Worm (Caenorhabditis elegans) whole organism, young adult: ENCODE results near the gene dnj-3.
A peak's percentile ranks its signal among the peaks of the same experiment; 100 is the strongest.

Source experiments
- F23B12.7 ChIP-seq: sonication (generic microtip); optimal IDR thresholded peaks from 2 replicates; lab custom pipeline; 2017; ENCODE audit warnings: missing genetic modification characterization, mild to moderate bottlenecking, missing compliant biosample characterization, antibody characterized with exemption, moderate library complexity; ENCODE audit not compliant: insufficient read depth
- F52B5.7 ChIP-seq: sonication (generic microtip); optimal IDR thresholded peaks from 2 replicates; lab custom pipeline; 2016; ENCODE audit warnings: mild to moderate bottlenecking, missing genetic modification characterization, missing compliant biosample characterization
- T07F8.4 ChIP-seq: sonication (generic microtip); optimal IDR thresholded peaks from 2 replicates; lab custom pipeline; 2016; ENCODE audit warnings: mild to moderate bottlenecking, missing genetic modification characterization, moderate library complexity, missing compliant biosample characterization
- Y53F4B.3 ChIP-seq: fragments of 200-800 bp; sonication (Bioruptor generic); IDR thresholded peaks from 2 replicates; pipeline ENCODE4 v1.3.6; 2022; ENCODE audit warnings: missing genetic modification reagents, missing genetic modification characterization, missing compliant biosample characterization
- Y53G8AR.9 ChIP-seq: fragments of 200-800 bp; sonication (Bioruptor generic); conservative IDR thresholded peaks from 2 replicates; pipeline ENCODE4 v1.3.6; 2022; ENCODE audit warnings: missing genetic modification reagents, missing genetic modification characterization, missing compliant biosample characterization
- Y67H2A.10 ChIP-seq: fragments of 200-800 bp; sonication (Bioruptor generic); conservative IDR thresholded peaks from 2 replicates; pipeline ENCODE4 v1.3.6; 2022; ENCODE audit warnings: missing genetic modification reagents, missing genetic modification characterization, missing compliant biosample characterization
- Y95B8A.8 ChIP-seq: fragments of 200-800 bp; sonication (Bioruptor generic); IDR thresholded peaks from 2 replicates; pipeline ENCODE4 v1.3.6; 2022; ENCODE audit warnings: missing genetic modification reagents, missing genetic modification characterization, missing compliant biosample characterization
- ZK185.1 ChIP-seq: sonication (generic microtip); optimal IDR thresholded peaks from 2 replicates; lab custom pipeline; 2016; ENCODE audit warnings: mild to moderate bottlenecking, missing genetic modification characterization, missing compliant biosample characterization; ENCODE audit not compliant: poor library complexity, severe bottlenecking
- atf-7 ChIP-seq: sonication (generic microtip); optimal IDR thresholded peaks from 2 replicates; lab custom pipeline; 2017; ENCODE audit warnings: mild to moderate bottlenecking, missing genetic modification characterization, missing compliant biosample characterization
- attf-3 ChIP-seq: fragments of 200-800 bp; sonication (Bioruptor generic); conservative IDR thresholded peaks from 2 replicates; pipeline ENCODE4 v1.3.6; 2022; ENCODE audit warnings: missing genetic modification reagents, missing genetic modification characterization, missing compliant biosample characterization
- ceh-27 ChIP-seq: fragments of 200-800 bp; sonication (Bioruptor generic); optimal IDR thresholded peaks from 2 replicates; lab custom pipeline; 2018; ENCODE audit warnings: mild to moderate bottlenecking, missing genetic modification characterization, moderate library complexity, missing compliant biosample characterization
- ceh-58 ChIP-seq: fragments of 200-800 bp; sonication (Bioruptor generic); IDR thresholded peaks from 2 replicates; pipeline ENCODE4 v1.3.6; 2022; ENCODE audit warnings: missing genetic modification characterization, missing compliant biosample characterization
- ceh-91 ChIP-seq: fragments of 200-800 bp; sonication (Bioruptor generic); IDR thresholded peaks from 2 replicates; pipeline ENCODE4 v1.3.6; 2022; ENCODE audit warnings: missing genetic modification reagents, missing genetic modification characterization, missing compliant biosample characterization
- dpl-1 ChIP-seq: fragments of 150-350 bp; optimal IDR thresholded peaks from 2 replicates; lab custom pipeline; 2014; ENCODE audit warnings: missing biosample characterization, missing genetic modification reagents, missing genetic modification characterization
- efl-1 ChIP-seq: fragments of 150-350 bp; optimal IDR thresholded peaks from 2 replicates; lab custom pipeline; 2014; ENCODE audit warnings: missing biosample characterization, missing genetic modification reagents, missing genetic modification characterization
- ekl-4 ChIP-seq: fragments of 200-800 bp; sonication (Bioruptor generic); IDR thresholded peaks from 2 replicates; pipeline ENCODE4 v1.3.6; 2022; ENCODE audit warnings: missing genetic modification reagents, missing genetic modification characterization, missing compliant biosample characterization
- hlh-12 ChIP-seq: sonication (generic microtip); optimal IDR thresholded peaks from 2 replicates; lab custom pipeline; 2016; ENCODE audit warnings: missing genetic modification characterization, missing compliant biosample characterization
- hmg-20 ChIP-seq: fragments of 200-800 bp; sonication (Bioruptor generic); IDR thresholded peaks from 2 replicates; pipeline ENCODE4 v1.3.6; 2022; ENCODE audit warnings: missing genetic modification reagents, missing genetic modification characterization, missing compliant biosample characterization
- hrde-1 ChIP-seq: sonication (generic microtip); optimal IDR thresholded peaks from 2 replicates; lab custom pipeline; 2016; ENCODE audit warnings: missing genetic modification characterization, mild to moderate bottlenecking, missing compliant biosample characterization, moderate library complexity, missing genotype, missing genetic modification reagents, borderline replicate concordance
- hsf-1 ChIP-seq: fragments of 200-800 bp; sonication (Bioruptor generic); IDR thresholded peaks from 2 replicates; pipeline ENCODE4 v1.3.6; 2022; ENCODE audit warnings: missing genetic modification reagents, missing genetic modification characterization, missing compliant biosample characterization
- let-607 ChIP-seq, 2 experiments: fragments of 200-800 bp in 1 of 2; sonication (Bioruptor generic) in 1 of 2; sonication (generic microtip) in 1 of 2; optimal IDR thresholded peaks; 2 replicates each; lab custom pipeline; 2016 to 2018; ENCODE audit warnings: mild to moderate bottlenecking in 2 of 2, missing compliant biosample characterization in 2 of 2, missing genetic modification characterization in 2 of 2, moderate library complexity in 2 of 2, missing genotype in 1 of 2
- lin-26 ChIP-seq: fragments of 200-800 bp; sonication (Bioruptor generic); IDR thresholded peaks from 2 replicates; pipeline ENCODE4 v1.3.6; 2022; ENCODE audit warnings: missing genetic modification reagents, missing genetic modification characterization, missing compliant biosample characterization
- lin-54 ChIP-seq: fragments of 200-800 bp; sonication (Bioruptor generic); optimal IDR thresholded peaks from 2 replicates; lab custom pipeline; 2018; ENCODE audit warnings: mild to moderate bottlenecking, missing genetic modification characterization, missing compliant biosample characterization
- lir-1 ChIP-seq: fragments of 200-800 bp; sonication (Bioruptor generic); conservative IDR thresholded peaks from 2 replicates; pipeline ENCODE4 v1.3.6; 2022; ENCODE audit warnings: missing genetic modification reagents, missing genetic modification characterization, missing compliant biosample characterization
- madf-6 ChIP-seq: fragments of 200-800 bp; sonication (Bioruptor generic); IDR thresholded peaks from 2 replicates; pipeline ENCODE4 v1.3.6; 2022; ENCODE audit warnings: missing genetic modification reagents, missing genetic modification characterization, missing compliant biosample characterization
- mcd-1 ChIP-seq: fragments of 200-800 bp; sonication (Bioruptor generic); IDR thresholded peaks from 2 replicates; pipeline ENCODE4 v1.3.6; 2022; ENCODE audit warnings: missing genetic modification reagents, missing genetic modification characterization, missing compliant biosample characterization
- mel-28 ChIP-seq: sonication (generic microtip); optimal IDR thresholded peaks from 2 replicates; lab custom pipeline; 2016; ENCODE audit warnings: borderline replicate concordance, mild to moderate bottlenecking, missing genetic modification characterization, missing compliant biosample characterization
- nfya-2 ChIP-seq: fragments of 200-800 bp; sonication (Bioruptor generic); IDR thresholded peaks from 2 replicates; pipeline ENCODE4 v1.3.6; 2022; ENCODE audit warnings: missing genetic modification reagents, missing genetic modification characterization, missing compliant biosample characterization
- nfyb-1 ChIP-seq: fragments of 200-800 bp; sonication (Bioruptor generic); IDR thresholded peaks from 2 replicates; pipeline ENCODE4 v1.3.6; 2022; ENCODE audit warnings: missing genetic modification reagents, missing genetic modification characterization, missing compliant biosample characterization
- nhr-120 ChIP-seq: fragments of 200-800 bp; sonication (Bioruptor generic); IDR thresholded peaks from 2 replicates; pipeline ENCODE4 v1.3.6; 2022; ENCODE audit warnings: missing genetic modification characterization, missing compliant biosample characterization
- nhr-179 ChIP-seq: sonication (generic microtip); optimal IDR thresholded peaks from 2 replicates; lab custom pipeline; 2016; ENCODE audit warnings: mild to moderate bottlenecking, missing genetic modification characterization, missing compliant biosample characterization
- nhr-27 ChIP-seq: fragments of 200-800 bp; sonication (Bioruptor generic); optimal IDR thresholded peaks from 2 replicates; lab custom pipeline; 2018; ENCODE audit warnings: mild to moderate bottlenecking, missing genetic modification characterization, moderate library complexity, missing compliant biosample characterization
- nhr-90 ChIP-seq: sonication (generic microtip); optimal IDR thresholded peaks from 2 replicates; lab custom pipeline; 2016; ENCODE audit warnings: missing genotype, mild to moderate bottlenecking, missing genetic modification characterization, missing compliant biosample characterization
- rpc-1 ChIP-seq, 2 experiments: fragments of 150-350 bp in 1 of 2; sonication (generic microtip) in 1 of 2; optimal IDR thresholded peaks; 2 replicates each; lab custom pipeline; 2014 to 2018; ENCODE audit warnings: missing biosample characterization in 1 of 2, missing genetic modification characterization in 1 of 2, missing genetic modification reagents in 1 of 2, missing genotype in 1 of 2
- sea-2 ChIP-seq: fragments of 200-800 bp; sonication (Bioruptor generic); IDR thresholded peaks from 2 replicates; pipeline ENCODE4 v1.3.6; 2022; ENCODE audit warnings: missing genetic modification characterization, missing compliant biosample characterization
- snpc-1.1 ChIP-seq: sonication (generic microtip); optimal IDR thresholded peaks from 2 replicates; lab custom pipeline; 2017; ENCODE audit warnings: missing genetic modification characterization, mild to moderate bottlenecking, missing compliant biosample characterization, antibody characterized with exemption, moderate library complexity, missing genotype, missing genetic modification reagents; ENCODE audit not compliant: insufficient read depth
- snpc-1.3 ChIP-seq: sonication (generic microtip); optimal IDR thresholded peaks from 2 replicates; lab custom pipeline; 2017; ENCODE audit warnings: missing genetic modification characterization, mild to moderate bottlenecking, missing compliant biosample characterization, antibody characterized with exemption, moderate library complexity, missing genotype, missing genetic modification reagents; ENCODE audit not compliant: insufficient read depth
- snpc-3.4 ChIP-seq: sonication (generic microtip); optimal IDR thresholded peaks from 2 replicates; lab custom pipeline; 2017; ENCODE audit warnings: missing genetic modification characterization, mild to moderate bottlenecking, missing compliant biosample characterization, antibody characterized with exemption, moderate library complexity, missing genotype, missing genetic modification reagents
- snpc-4 ChIP-seq, 5 experiments: fragments of 150-350 bp in 1 of 5; sonication (generic microtip) in 4 of 5; optimal IDR thresholded peaks; 2 replicates each; lab custom pipeline; 2014 to 2018; ENCODE audit warnings: missing genetic modification characterization in 5 of 5, missing biosample characterization in 3 of 5, antibody characterized with exemption in 2 of 5, mild to moderate bottlenecking in 2 of 5, missing compliant biosample characterization in 2 of 5, missing genotype in 2 of 5, moderate library complexity in 2 of 5, missing genetic modification reagents in 1 of 5
- tlf-1 ChIP-seq: fragments of 200-800 bp; sonication (Bioruptor generic); optimal IDR thresholded peaks from 2 replicates; lab custom pipeline; 2018; ENCODE audit warnings: mild to moderate bottlenecking, missing genetic modification characterization, missing compliant biosample characterization
- unc-130 ChIP-seq: sonication (generic microtip); optimal IDR thresholded peaks from 2 replicates; lab custom pipeline; 2016; ENCODE audit warnings: missing genetic modification reagents, missing genetic modification characterization, missing compliant biosample characterization
- unc-62 ChIP-seq: fragments of 150-350 bp; optimal IDR thresholded peaks from 2 replicates; lab custom pipeline; 2014; ENCODE audit warnings: missing biosample characterization, missing genetic modification reagents, missing genetic modification characterization
- ztf-26 ChIP-seq: sonication (generic microtip); optimal IDR thresholded peaks from 2 replicates; lab custom pipeline; 2017; ENCODE audit warnings: missing genetic modification characterization, missing compliant biosample characterization
- ztf-3 ChIP-seq: fragments of 200-800 bp; sonication (Bioruptor generic); optimal IDR thresholded peaks from 2 replicates; lab custom pipeline; 2018; ENCODE audit warnings: mild to moderate bottlenecking, missing genetic modification characterization, missing compliant biosample characterization
- ztf-6 ChIP-seq: fragments of 200-800 bp; sonication (Bioruptor generic); IDR thresholded peaks from 2 replicates; pipeline ENCODE4 v1.3.6; 2022; ENCODE audit warnings: missing genetic modification reagents, missing genetic modification characterization, missing compliant biosample characterization

dnj-3 gene

DNA sequence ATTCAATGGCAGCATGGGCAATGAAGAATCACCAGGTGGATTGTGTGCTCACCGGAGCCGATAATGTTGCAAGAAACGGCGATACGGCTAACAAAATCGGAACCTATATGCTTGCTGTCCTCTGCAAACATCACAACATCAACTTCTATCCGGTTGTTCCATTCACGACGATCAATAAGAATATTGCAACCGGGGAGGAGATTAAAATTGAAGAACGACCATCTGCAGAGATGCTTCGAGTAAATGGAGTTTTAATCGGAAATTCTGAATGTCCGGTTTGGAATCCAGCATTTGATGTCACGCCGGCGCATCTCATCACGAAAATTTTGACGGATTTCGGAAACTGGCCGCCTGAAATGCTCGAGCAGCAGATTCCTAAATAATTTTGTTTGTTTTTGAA, 15.2 kb downstream of the dnj-3 start (continued):
- TF ChIP-seq lin-26 (GFP tag; lab: Robert Waterston, UW) (no peak), ztf-3 (GFP tag; lab: Kevin White, UChicago) (no peak), hlh-12 (tag; lab: Kevin White, UChicago) (no peak), Y67H2A.10 (no peak), unc-62 (GFP tag; lab: Kevin White, UChicago) (no peak), mcd-1 (GFP tag; lab: Robert Waterston, UW) (peak; percentile 51; the same call in 1 of the 2 replicates), hsf-1 (peak; percentile 75), nhr-120 (GFP tag; lab: Robert Waterston, UW) (no peak), nhr-27 (tag; lab: Kevin White, UChicago) (no peak), atf-7 (tag; lab: Kevin White, UChicago) (peak; percentile 18), lir-1 (GFP tag; lab: Robert Waterston, UW) (no peak), Y95B8A.8 (0 out of 2 replicates have a peak, but pooled peaks have one; percentile 40), let-607 (tag; optimal IDR thresholded peaks at IDR 0.05; lab: Kevin White, UChicago) (no peak), sea-2 (GFP tag; lab: Robert Waterston, UW) (no peak), ekl-4 (GFP tag; lab: Robert Waterston, UW) (peak; percentile 58), ceh-27 (GFP tag; lab: Kevin White, UChicago) (no peak), lin-54 (GFP tag; lab: Kevin White, UChicago) (peak; percentile 27), nhr-90 (tag; lab: Kevin White, UChicago) (peak; percentile 6), hrde-1 (no peak), Y53G8AR.9 (GFP tag; lab: Robert Waterston, UW) (peak; percentile 55), F23B12.7 (no peak), attf-3 (no peak), ceh-91 (GFP tag; lab: Robert Waterston, UW) (no peak), snpc-3.4 (tag; lab: Kevin White, UChicago) (no peak), madf-6 (GFP tag; lab: Robert Waterston, UW) (peak; percentile 64), mel-28 (tag; lab: Kevin White, UChicago) (no peak), F52B5.7 (no peak), snpc-1.1 (tag; lab: Kevin White, UChicago) (no peak), Y53F4B.3 (GFP tag; lab: Robert Waterston, UW) (no peak), rpc-1 (optimal IDR thresholded peaks at IDR 0.05; lab: Kevin White, UChicago) (no peak), rpc-1 (tag; optimal IDR thresholded peaks at IDR 0.05; lab: Kevin White, UChicago) (no peak), ztf-6 (GFP tag; lab: Robert Waterston, UW) (no peak), dpl-1 (GFP tag; lab: Kevin White, UChicago) (no peak), nfya-2 (GFP tag; lab: Robert Waterston, UW) (no peak), efl-1 (GFP tag; lab: Kevin White, UChicago) (no peak), hmg-20 (GFP tag; lab: Robert Waterston, UW) (no peak), snpc-4 (GFP tag; optimal IDR thresholded peaks at IDR 0.05; lab: Kevin White, UChicago) (no peak), snpc-4 (tag; optimal IDR thresholded peaks at IDR 0.05; lab: Kevin White, UChicago) (peak in 1 of 4 experiments; percentile 28), T07F8.4 (peak; percentile 34)
- TF ChIP-seq, all 124 proteins: peak for 34

DNA sequence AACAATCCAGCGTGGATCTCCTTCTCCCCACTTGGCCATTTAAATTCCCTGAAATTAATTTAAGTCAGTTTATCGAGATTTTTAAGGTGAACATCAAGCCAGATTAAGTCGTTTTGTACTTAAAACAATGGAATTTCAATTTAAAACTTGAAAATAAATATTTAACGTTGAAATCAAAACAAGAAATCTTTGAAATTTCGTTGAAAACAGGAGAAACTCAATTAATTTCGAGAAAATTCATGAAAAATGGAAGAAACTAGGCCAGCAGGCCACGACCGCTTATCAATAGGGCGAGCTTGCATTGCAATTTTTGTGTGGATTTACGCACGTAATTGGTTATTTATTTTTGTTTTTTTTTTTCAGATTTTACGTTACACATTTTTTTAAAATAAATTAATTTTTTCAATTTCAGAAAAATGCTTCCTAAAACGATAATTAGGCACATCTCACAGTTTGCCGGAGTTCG, 16.9 kb downstream of the dnj-3 start, which contains the start of the genes ahsa-1 and C01G10.7:
TSS of gene ahsa-1 (minus strand) at position 51 of the 466 bp plus-strand sequence.
TSS of gene C01G10.7 (plus strand) at position 413 of the 466 bp plus-strand sequence.
- peak; percentile 96 for TF ChIP-seq unc-130 (GFP tag; lab: Kevin White, UChicago)
- peak; percentile 84 for TF ChIP-seq F23B12.7
- TF ChIP-seq hlh-12 (tag; lab: Kevin White, UChicago) = no peak
- no peak for TF ChIP-seq ztf-3 (GFP tag; lab: Kevin White, UChicago)
- TF ChIP-seq lin-54 (GFP tag; lab: Kevin White, UChicago) = peak; percentile 82
- TF ChIP-seq snpc-1.3 (tag; lab: Kevin White, UChicago) = peak; percentile 65
- TF ChIP-seq ceh-58 (GFP tag; lab: Robert Waterston, UW) = no peak
- no peak for TF ChIP-seq nhr-90 (tag; lab: Kevin White, UChicago)
- no peak; the same call in 1 of the 2 replicates for TF ChIP-seq nfyb-1 (GFP tag; lab: Robert Waterston, UW)
- peak; percentile 69 for TF ChIP-seq attf-3
- no peak for TF ChIP-seq nhr-179 (tag; lab: Kevin White, UChicago)
- peak; percentile 74 for TF ChIP-seq snpc-1.1 (tag; lab: Kevin White, UChicago)
- TF ChIP-seq ZK185.1 (tag; lab: Kevin White, UChicago) = peak; percentile 97
- TF ChIP-seq ztf-26 (tag; lab: Kevin White, UChicago) = peak; percentile 46
- no peak for TF ChIP-seq nhr-120 (GFP tag; lab: Robert Waterston, UW)
- TF ChIP-seq tlf-1 (GFP tag; lab: Kevin White, UChicago) = peak; percentile 86
- TF ChIP-seq ceh-91 (GFP tag; lab: Robert Waterston, UW) = peak; percentile 90
